Fruit fly (Drosophila melanogaster): ENCODE results near the gene CG4789.

dm6 chrX:16761531-16761930 is 39.2 kb upstream of the CG4789 start:
- TF ChIP-seq cnc (optimal IDR thresholded peaks at IDR 0.05) (no peak), CG12768 (GFP tag; optimal IDR thresholded peaks at IDR 0.05) (no peak), Hr96 (GFP tag; optimal IDR thresholded peaks at IDR 0.05) (no peak), CG14711 (tag; optimal IDR thresholded peaks at IDR 0.05) (no peak), CG7045 (GFP tag; optimal IDR thresholded peaks at IDR 0.05) (no peak), CG1620 (GFP tag; optimal IDR thresholded peaks at IDR 0.05) (no peak), kay (GFP tag; ENCODE audit: borderline replicate concordance) (no peak), Mnt (GFP tag; optimal IDR thresholded peaks at IDR 0.05) (no peak), bab1 (GFP tag; optimal IDR thresholded peaks at IDR 0.05) (no peak), toe (GFP tag; optimal IDR thresholded peaks at IDR 0.05) (no peak), CG5204 (GFP tag; optimal IDR thresholded peaks at IDR 0.05) (no peak)

Data from whole organism, adult.